Worm (Caenorhabditis elegans) whole organism, L4 larva: ENCODE results near the gene F32D8.13.

Experiments
- R02D3.7 ChIP-seq: fragments of 150-350 bp; sonication (generic microtip); optimal IDR thresholded peaks from 3 replicates; lab custom pipeline; 2014; ENCODE audit warnings: missing biosample characterization, missing genetic modification characterization
- aha-1 ChIP-seq: fragments of 150-350 bp; peaks from one replicate; lab custom pipeline; 2014; ENCODE audit warnings: missing biosample characterization, missing genetic modification characterization
- aly-2 ChIP-seq: sonication (generic microtip); optimal IDR thresholded peaks from 2 replicates; lab custom pipeline; 2018; ENCODE audit warnings: missing biosample characterization, missing genetic modification characterization
- ces-1 ChIP-seq: fragments of 150-350 bp; sonication (generic microtip); optimal IDR thresholded peaks from 4 replicates; lab custom pipeline; 2014; ENCODE audit warnings: missing biosample characterization, missing genetic modification reagents, missing genetic modification characterization
- dpl-1 ChIP-seq: fragments of 150-350 bp; optimal IDR thresholded peaks from 2 replicates; lab custom pipeline; 2014; ENCODE audit warnings: missing biosample characterization, missing genetic modification reagents, missing genetic modification characterization
- egl-27 ChIP-seq: sonication (generic microtip); optimal IDR thresholded peaks from 3 replicates; lab custom pipeline; 2017; ENCODE audit warnings: missing biosample characterization, missing genetic modification reagents, missing genetic modification characterization
- lin-13 ChIP-seq: fragments of 150-350 bp; optimal IDR thresholded peaks from 2 replicates; lab custom pipeline; 2014; ENCODE audit warnings: missing biosample characterization, missing genetic modification reagents, missing genetic modification characterization
- nhr-77 ChIP-seq: fragments of 150-350 bp; optimal IDR thresholded peaks from 2 replicates; lab custom pipeline; 2014; ENCODE audit warnings: missing biosample characterization, missing genetic modification characterization
- pha-4 ChIP-seq, 2 experiments: fragments of 150-350 bp in 1 of 2; fragments of 200-800 bp in 1 of 2; sonication (Bioruptor generic) in 1 of 2; IDR thresholded peaks in 1 of 2; optimal IDR thresholded peaks in 1 of 2; 2 replicates each; pipeline versions ENCODE4 v1.3.6 to Lab custom; 2014 to 2022; ENCODE audit warnings: missing genetic modification characterization in 2 of 2, missing genetic modification reagents in 2 of 2, missing biosample characterization in 1 of 2, missing compliant biosample characterization in 1 of 2
- rbr-2 ChIP-seq: sonication (generic microtip); optimal IDR thresholded peaks from 2 replicates; lab custom pipeline; 2016; ENCODE audit warnings: missing genotype, missing genetic modification characterization, missing compliant biosample characterization
- snpc-4 ChIP-seq: fragments of 150-350 bp; optimal IDR thresholded peaks from 2 replicates; lab custom pipeline; 2014; ENCODE audit warnings: missing biosample characterization, missing genetic modification characterization
- unc-62 ChIP-seq, 3 experiments: fragments of 150-350 bp in 1 of 3; sonication (generic microtip); optimal IDR thresholded peaks in 2 of 3; peaks in 1 of 3; 1 replicate in 1 of 3; 2 replicates in 2 of 3; lab custom pipeline; 2014 to 2017; ENCODE audit warnings: missing biosample characterization in 3 of 3, missing genetic modification characterization in 3 of 3, missing genetic modification reagents in 3 of 3, missing genotype in 1 of 3
- vab-7 ChIP-seq: fragments of 200-800 bp; sonication (Bioruptor generic); IDR thresholded peaks from 2 replicates; pipeline ENCODE4 v1.3.6; 2022; ENCODE audit warnings: missing genetic modification reagents, missing genetic modification characterization, missing compliant biosample characterization
- zag-1 ChIP-seq: fragments of 150-350 bp; optimal IDR thresholded peaks from 2 replicates; lab custom pipeline; 2014; ENCODE audit warnings: missing biosample characterization, missing genetic modification characterization

ce11 chrV:10940571-10940991 lies 44.2 kb upstream of the F32D8.13 start:
- TF ChIP-seq egl-27, result no peak
- peak; percentile 49 for TF ChIP-seq aha-1 (tag; lab: Kevin White, UChicago)
- TF ChIP-seq lin-13 (GFP tag; lab: Kevin White, UChicago), result peak; percentile 67
- peak; percentile 36 for TF ChIP-seq dpl-1 (GFP tag; lab: Kevin White, UChicago)
- no peak for TF ChIP-seq vab-7 (GFP tag; lab: Robert Waterston, UW)
- TF ChIP-seq aly-2 (tag; lab: Kevin White, UChicago), result no peak
- no peak for TF ChIP-seq snpc-4
- TF ChIP-seq zag-1 (tag; lab: Kevin White, UChicago), result no peak
- TF ChIP-seq nhr-77, result peak; percentile 66
- TF ChIP-seq pha-4 (GFP tag; IDR thresholded peaks at IDR 0.05; lab: Robert Waterston, UW), result peak; percentile 82
- no peak for TF ChIP-seq pha-4 (tag; optimal IDR thresholded peaks at IDR 0.05; lab: Kevin White, UChicago)
- TF ChIP-seq ces-1 (GFP tag; lab: Kevin White, UChicago), result no peak
- TF ChIP-seq R02D3.7 (tag; lab: Kevin White, UChicago), result no peak
- peak; percentile 42 for TF ChIP-seq rbr-2 (tag; lab: Kevin White, UChicago)
- peak in 1 of 2 experiments; percentile 96 for TF ChIP-seq unc-62 (GFP tag; optimal IDR thresholded peaks at IDR 0.05 in 1 of 2; lab: Kevin White, UChicago)
- TF ChIP-seq unc-62 (tag; optimal IDR thresholded peaks at IDR 0.05; lab: Kevin White, UChicago), result no peak
